Fruit fly (Drosophila melanogaster): ENCODE measurements around the gene GluRIIA.

DNA sequence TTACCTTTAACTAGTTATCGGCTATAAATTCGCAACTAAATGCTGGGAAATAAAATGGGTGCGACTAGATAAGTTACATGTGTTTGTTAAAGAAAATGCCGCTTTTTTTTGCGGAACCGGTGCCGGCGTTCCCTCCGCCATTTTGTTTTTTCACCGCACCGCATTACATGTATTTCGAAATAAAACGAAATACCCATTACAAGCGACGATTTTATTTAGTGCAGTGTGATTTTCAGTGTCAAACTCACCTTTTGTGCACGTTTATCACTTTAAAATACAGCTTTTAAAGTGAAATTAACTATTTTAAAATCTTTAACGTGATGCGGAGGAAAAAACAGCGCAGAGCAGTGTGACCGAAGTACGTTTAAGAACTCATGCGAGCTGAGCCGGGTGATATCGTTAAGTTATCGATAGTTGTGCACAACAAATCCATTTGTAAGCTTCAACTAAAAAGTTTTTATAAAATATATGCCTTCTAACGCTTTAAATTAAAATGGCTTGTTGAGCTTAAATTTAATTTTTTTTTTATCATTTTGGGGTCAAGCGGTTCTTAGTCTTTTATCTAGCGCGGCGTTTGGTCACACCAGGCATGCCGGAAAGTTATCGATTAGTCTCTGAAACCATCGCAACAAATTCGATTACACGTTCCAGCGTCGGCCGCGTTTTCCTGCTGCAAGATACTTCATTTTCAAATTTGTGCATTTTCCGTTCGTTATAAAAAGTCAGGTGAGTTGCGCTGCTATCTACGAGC, 12.8 kb upstream of the GluRIIA start, which contains the start of the genes Hel25E and Lam:
- TF ChIP-seq h (optimal IDR thresholded peaks at IDR 0.05) = no peak
- TF ChIP-seq psq (optimal IDR thresholded peaks at IDR 0.05) = no peak
- TF ChIP-seq Myc (optimal IDR thresholded peaks at IDR 0.05) = no peak
- TF ChIP-seq insv (optimal IDR thresholded peaks at IDR 0.05) = no peak
